Worm (Caenorhabditis elegans) whole organism, midembryonic: ENCODE results near the gene str-112.

Experiments used
- cog-1 ChIP-seq: sonication (generic microtip); optimal IDR thresholded peaks from 2 replicates; lab custom pipeline; 2016; ENCODE audit warnings: missing genetic modification characterization, missing compliant biosample characterization
- flt-1 ChIP-seq: fragments of 200-800 bp; sonication (Bioruptor generic); IDR thresholded peaks from 2 replicates; pipeline ENCODE4 v1.3.6; 2022; ENCODE audit warnings: missing genetic modification characterization, missing compliant biosample characterization
- klf-2 ChIP-seq: fragments of 200-800 bp; sonication (Bioruptor generic); conservative IDR thresholded peaks from 2 replicates; pipeline ENCODE4 v1.3.6; 2022; ENCODE audit warnings: missing genetic modification reagents, missing genetic modification characterization, missing compliant biosample characterization
- ref-1 ChIP-seq: fragments of 200-800 bp; sonication (Bioruptor generic); conservative IDR thresholded peaks from 2 replicates; pipeline ENCODE4 v1.3.6; 2022; ENCODE audit warnings: missing genetic modification reagents, missing genetic modification characterization, missing compliant biosample characterization
- ztf-23 ChIP-seq: fragments of 200-800 bp; sonication (Bioruptor generic); IDR thresholded peaks from 2 replicates; pipeline ENCODE4 v1.3.6; 2022; ENCODE audit warnings: missing genetic modification reagents, missing genetic modification characterization, missing compliant biosample characterization
- ztf-29 ChIP-seq: fragments of 200-800 bp; sonication (Bioruptor generic); IDR thresholded peaks from 2 replicates; pipeline ENCODE4 v1.3.6; 2022; ENCODE audit warnings: missing genetic modification reagents, missing genetic modification characterization, missing compliant biosample characterization

ce11 chrV:7145250-7145850 is 7.1 kb upstream of the str-112 start, which contains the start of gene ugt-37:
- TF ChIP-seq cog-1 (tag; lab: Kevin White, UChicago) (no peak), flt-1 (GFP tag; lab: Robert Waterston, UW) (no peak), ztf-23 (GFP tag; lab: Robert Waterston, UW) (no peak), ref-1 (GFP tag; lab: Robert Waterston, UW) (no peak), ztf-29 (no peak), klf-2 (no peak)
